Fruit fly (Drosophila melanogaster) whole organism, wandering third instar larva: ENCODE measurements around the gene CG3557.

ENCODE experiments used
- CrebA ChIP-seq: fragments of 200-800 bp; sonication (Bioruptor generic); optimal IDR thresholded peaks from 2 replicates; lab custom pipeline; 2016; ENCODE audit warnings: missing biosample characterization, mild to moderate bottlenecking, missing genetic modification characterization, borderline replicate concordance
- Dfd ChIP-seq: fragments of >200 bp; optimal IDR thresholded peaks from 2 replicates; lab custom pipeline; 2017; ENCODE audit warnings: missing biosample characterization, missing genetic modification characterization
- Hnf4 ChIP-seq: fragments of 200-800 bp; sonication (Bioruptor generic); optimal IDR thresholded peaks from 2 replicates; lab custom pipeline; 2016; ENCODE audit warnings: missing biosample characterization, mild to moderate bottlenecking, missing genetic modification characterization
- h ChIP-seq: fragments of 200-800 bp; sonication (Bioruptor generic); optimal IDR thresholded peaks from 3 replicates; lab custom pipeline; 2016; ENCODE audit warnings: missing biosample characterization, mild to moderate bottlenecking, missing genetic modification characterization
- lola ChIP-seq: fragments of >200 bp; optimal IDR thresholded peaks from 2 replicates; lab custom pipeline; 2017; ENCODE audit warnings: missing biosample characterization, missing genetic modification characterization
- usp ChIP-seq: fragments of >200 bp; optimal IDR thresholded peaks from 2 replicates; lab custom pipeline; 2017; ENCODE audit warnings: missing biosample characterization, missing genetic modification characterization

DNA sequence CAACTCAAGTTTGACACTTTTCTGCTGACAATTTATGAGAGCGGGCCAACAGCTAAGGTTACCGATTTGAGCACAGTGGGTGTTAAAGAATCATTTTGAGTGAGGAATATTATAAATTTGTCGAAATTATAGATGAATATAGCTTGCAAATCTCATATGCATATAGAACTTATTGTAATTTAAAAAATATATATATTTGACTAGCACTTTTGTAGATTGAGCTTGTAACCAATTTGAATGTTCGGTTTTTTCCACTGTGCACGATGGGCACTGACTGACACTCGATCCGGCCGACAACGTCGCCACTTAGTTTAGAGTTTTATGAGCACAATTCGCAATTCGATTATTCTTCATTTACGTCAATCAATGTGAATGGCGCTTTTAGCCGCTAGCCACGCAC lies 12.9 kb upstream of the CG3557 start:
- TF ChIP-seq Dfd (GFP tag; lab: Kevin White, UChicago) (no peak), CrebA (GFP tag; lab: Kevin White, UChicago) (no peak), lola (GFP tag; lab: Kevin White, UChicago) (no peak), Hnf4 (no peak), usp (GFP tag; lab: Kevin White, UChicago) (no peak), h (GFP tag; lab: Kevin White, UChicago) (no peak)
